Worm (Caenorhabditis elegans): ENCODE data around the gene lmtr-3.

ce11 chrV:11087119-11087518, 36.9 kb upstream of the lmtr-3 start:
- TF ChIP-seq W03F9.2 (tag; optimal IDR thresholded peaks at IDR 0.05) (no peak), him-1 (tag; optimal IDR thresholded peaks at IDR 0.05) (no peak)

Data from whole organism, L4/young adult.